Worm (Caenorhabditis elegans) whole organism, late embryonic: ENCODE measurements around the gene C08B6.14.

Experiments
- C08G9.2 ChIP-seq: sonication (generic microtip); optimal IDR thresholded peaks from 2 replicates; lab custom pipeline; 2016; ENCODE audit warnings: mild to moderate bottlenecking, missing genetic modification characterization, moderate library complexity, missing compliant biosample characterization
- F13H6.1 ChIP-seq: sonication (generic microtip); optimal IDR thresholded peaks from 2 replicates; lab custom pipeline; 2016; ENCODE audit warnings: missing genetic modification characterization, missing compliant biosample characterization
- K09A11.1 ChIP-seq: sonication (generic microtip); optimal IDR thresholded peaks from 2 replicates; lab custom pipeline; 2017; ENCODE audit warnings: antibody characterized with exemption, mild to moderate bottlenecking, missing genetic modification characterization, missing compliant biosample characterization; ENCODE audit not compliant: insufficient read depth
- ceh-14 ChIP-seq: sonication (generic microtip); optimal IDR thresholded peaks from 2 replicates; lab custom pipeline; 2016; ENCODE audit warnings: missing genotype, missing genetic modification characterization, missing compliant biosample characterization
- ceh-18 ChIP-seq: sonication (generic microtip); optimal IDR thresholded peaks from 2 replicates; lab custom pipeline; 2016; ENCODE audit warnings: missing genetic modification characterization, missing compliant biosample characterization
- ceh-19 ChIP-seq: fragments of 200-800 bp; sonication (Bioruptor generic); optimal IDR thresholded peaks from 2 replicates; lab custom pipeline; 2018; ENCODE audit warnings: mild to moderate bottlenecking, missing genetic modification characterization, missing compliant biosample characterization
- ceh-24 ChIP-seq: sonication (generic microtip); optimal IDR thresholded peaks from 2 replicates; lab custom pipeline; 2016; ENCODE audit warnings: mild to moderate bottlenecking, missing genetic modification characterization, missing compliant biosample characterization
- ceh-30 ChIP-seq: fragments of 150-350 bp; optimal IDR thresholded peaks from 2 replicates; lab custom pipeline; 2014; ENCODE audit warnings: missing biosample characterization, missing genetic modification characterization
- ceh-31 ChIP-seq: sonication (generic microtip); optimal IDR thresholded peaks from 2 replicates; lab custom pipeline; 2016; ENCODE audit warnings: missing genetic modification characterization, missing compliant biosample characterization
- ceh-48 ChIP-seq: sonication (generic microtip); optimal IDR thresholded peaks from 2 replicates; lab custom pipeline; 2016; ENCODE audit warnings: missing genetic modification characterization, inconsistent platforms, missing compliant biosample characterization
- ceh-9 ChIP-seq: sonication (generic microtip); optimal IDR thresholded peaks from 2 replicates; lab custom pipeline; 2016; ENCODE audit warnings: mild to moderate bottlenecking, missing genetic modification characterization, inconsistent platforms, missing compliant biosample characterization
- dmd-4 ChIP-seq: sonication (generic microtip); optimal IDR thresholded peaks from 2 replicates; lab custom pipeline; 2016; ENCODE audit warnings: borderline replicate concordance, missing genetic modification characterization, missing compliant biosample characterization
- elt-4 ChIP-seq: sonication (generic microtip); optimal IDR thresholded peaks from 2 replicates; lab custom pipeline; 2016; ENCODE audit warnings: missing genetic modification characterization, missing compliant biosample characterization
- ets-4 ChIP-seq: sonication (generic microtip); optimal IDR thresholded peaks from 2 replicates; lab custom pipeline; 2016; ENCODE audit warnings: missing genetic modification characterization, missing compliant biosample characterization
- fkh-10 ChIP-seq: fragments of 150-350 bp; optimal IDR thresholded peaks from 2 replicates; lab custom pipeline; 2014; ENCODE audit warnings: missing biosample characterization, missing genetic modification reagents, missing genetic modification characterization
- hlh-13 ChIP-seq: fragments of 200-800 bp; sonication (Bioruptor generic); optimal IDR thresholded peaks from 2 replicates; lab custom pipeline; 2018; ENCODE audit warnings: mild to moderate bottlenecking, missing genetic modification characterization, missing compliant biosample characterization
- hlh-15 ChIP-seq: sonication (generic microtip); optimal IDR thresholded peaks from 2 replicates; lab custom pipeline; 2016; ENCODE audit warnings: missing genetic modification characterization, missing compliant biosample characterization
- hlh-8 ChIP-seq: sonication (generic microtip); optimal IDR thresholded peaks from 2 replicates; lab custom pipeline; 2016; ENCODE audit warnings: missing genotype, missing genetic modification characterization, missing compliant biosample characterization
- lin-11 ChIP-seq: fragments of 200-800 bp; sonication (Bioruptor generic); optimal IDR thresholded peaks from 2 replicates; lab custom pipeline; 2018; ENCODE audit warnings: mild to moderate bottlenecking, missing genetic modification characterization, missing compliant biosample characterization
- mec-3 ChIP-seq: sonication (generic microtip); optimal IDR thresholded peaks from 2 replicates; lab custom pipeline; 2016; ENCODE audit warnings: borderline replicate concordance, missing genetic modification characterization, missing compliant biosample characterization
- nfya-1 ChIP-seq: sonication (generic microtip); optimal IDR thresholded peaks from 2 replicates; lab custom pipeline; 2017; ENCODE audit warnings: missing genetic modification characterization, mild to moderate bottlenecking, missing compliant biosample characterization, antibody characterized with exemption, moderate library complexity
- nhr-232 ChIP-seq: sonication (generic microtip); optimal IDR thresholded peaks from 2 replicates; lab custom pipeline; 2016; ENCODE audit warnings: missing genetic modification characterization, missing compliant biosample characterization
- pag-3 ChIP-seq: sonication (generic microtip); optimal IDR thresholded peaks from 2 replicates; lab custom pipeline; 2016; ENCODE audit warnings: missing compliant biosample characterization, missing genetic modification characterization, borderline replicate concordance
- pax-1 ChIP-seq: fragments of 150-350 bp; optimal IDR thresholded peaks from 2 replicates; lab custom pipeline; 2014; ENCODE audit warnings: missing biosample characterization, missing genetic modification characterization
- pqm-1 ChIP-seq: sonication (generic microtip); optimal IDR thresholded peaks from 2 replicates; lab custom pipeline; 2016; ENCODE audit warnings: missing genetic modification characterization, missing compliant biosample characterization
- rnt-1 ChIP-seq: sonication (generic microtip); optimal IDR thresholded peaks from 2 replicates; lab custom pipeline; 2016; ENCODE audit warnings: missing genetic modification characterization, missing compliant biosample characterization
- sox-2 ChIP-seq: fragments of 200-800 bp; sonication (Bioruptor generic); IDR thresholded peaks from 2 replicates; pipeline ENCODE4 v1.3.6; 2022; ENCODE audit warnings: missing genetic modification reagents, missing genetic modification characterization, missing compliant biosample characterization
- tbx-2 ChIP-seq: sonication (generic microtip); optimal IDR thresholded peaks from 2 replicates; lab custom pipeline; 2016; ENCODE audit warnings: missing genetic modification characterization, missing compliant biosample characterization
- unc-3 ChIP-seq, 2 experiments: fragments of 200-800 bp in 1 of 2; sonication (Bioruptor generic) in 1 of 2; sonication (generic microtip) in 1 of 2; conservative IDR thresholded peaks in 1 of 2; optimal IDR thresholded peaks in 1 of 2; 2 replicates each; pipeline versions ENCODE4 v1.3.6 to Lab custom; 2016 to 2022; ENCODE audit warnings: missing compliant biosample characterization in 2 of 2, missing genetic modification characterization in 2 of 2, missing genetic modification reagents in 1 of 2
- unc-42 ChIP-seq: sonication (generic microtip); optimal IDR thresholded peaks from 2 replicates; lab custom pipeline; 2016; ENCODE audit warnings: missing genotype, missing genetic modification characterization, missing compliant biosample characterization
- zip-5 ChIP-seq: sonication (generic microtip); optimal IDR thresholded peaks from 2 replicates; lab custom pipeline; 2016; ENCODE audit warnings: missing genetic modification characterization, missing compliant biosample characterization

Gene C08B6.14

ce11 chrV:10117465-10117864 is 15.6 kb upstream of the C08B6.14 start, which contains the start of gene C08B6.5:
Gene C08B6.5, plus strand, starts transcription at chrV:10117765.
- TF ChIP-seq nhr-232 (tag; lab: Kevin White, UChicago), result no peak
- no peak for TF ChIP-seq pag-3
- TF ChIP-seq ceh-30 (tag; lab: Kevin White, UChicago), result no peak
- no peak for TF ChIP-seq F13H6.1 (tag; lab: Kevin White, UChicago)
- TF ChIP-seq hlh-13 (GFP tag; lab: Kevin White, UChicago), result no peak
- TF ChIP-seq pax-1 (tag; lab: Kevin White, UChicago), result no peak
- no peak for TF ChIP-seq fkh-10 (GFP tag; lab: Kevin White, UChicago)
- TF ChIP-seq mec-3 (tag; lab: Kevin White, UChicago), result no peak
- no peak for TF ChIP-seq nfya-1 (tag; lab: Kevin White, UChicago)
- TF ChIP-seq elt-4 (tag; lab: Kevin White, UChicago), result no peak
- no peak for TF ChIP-seq ceh-24 (tag; lab: Kevin White, UChicago)
- TF ChIP-seq hlh-15 (tag; lab: Kevin White, UChicago), result no peak
- no peak for TF ChIP-seq ceh-14 (tag; lab: Kevin White, UChicago)

- TF ChIP-seq ceh-9 (tag; lab: Kevin White, UChicago) (no peak), ets-4 (tag; lab: Kevin White, UChicago) (no peak), lin-11 (no peak), zip-5 (tag; lab: Kevin White, UChicago) (no peak)
Observed at ce11 chrV:10114329-10114728, 12.5 kb upstream of the C08B6.14 start, which contains the start of gene cht-5. Gene cht-5, plus strand, starts transcription at chrV:10114629.

ce11 chrV:10112187-10112586 is 10.4 kb upstream of the C08B6.14 start, which contains the start of gene C08B6.3:
Gene C08B6.3, minus strand, starts transcription at chrV:10112287.
- TF ChIP-seq ceh-19 (GFP tag; lab: Kevin White, UChicago) (no peak), dmd-4 (tag; lab: Kevin White, UChicago) (no peak), ceh-31 (tag; lab: Kevin White, UChicago) (no peak), unc-3 (GFP tag; conservative IDR thresholded peaks at IDR 0.05; lab: Robert Waterston, UW) (no peak), unc-3 (tag; optimal IDR thresholded peaks at IDR 0.05; lab: Kevin White, UChicago) (no peak), ceh-48 (tag; lab: Kevin White, UChicago) (no peak), pax-1 (tag; lab: Kevin White, UChicago) (no peak), ceh-24 (tag; lab: Kevin White, UChicago) (no peak), rnt-1 (tag; lab: Kevin White, UChicago) (no peak), nfya-1 (tag; lab: Kevin White, UChicago) (no peak), K09A11.1 (no peak), ceh-30 (tag; lab: Kevin White, UChicago) (no peak)

DNA sequence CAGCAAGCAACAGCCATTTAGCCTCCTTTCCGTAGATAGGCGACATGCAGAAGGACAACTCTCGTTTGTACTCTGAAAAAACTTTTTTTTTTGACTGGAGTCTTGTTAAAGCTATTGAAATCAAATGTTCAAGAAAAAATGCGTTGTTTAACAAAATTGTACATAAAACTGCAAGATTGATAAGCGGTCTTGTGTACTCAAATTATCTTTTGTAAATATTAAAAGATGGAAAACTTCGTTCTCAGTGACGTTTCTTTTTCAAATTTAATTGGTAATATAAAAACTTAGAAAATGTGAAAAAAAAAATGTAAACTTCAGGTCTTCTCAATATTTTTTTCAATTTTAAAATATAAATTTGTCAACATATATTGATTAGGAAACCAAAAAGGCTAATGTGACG is 9.3 kb upstream of the C08B6.14 start:
- TF ChIP-seq hlh-8 (tag; lab: Kevin White, UChicago), result no peak
- TF ChIP-seq ceh-31 (tag; lab: Kevin White, UChicago), result no peak
- TF ChIP-seq ceh-14 (tag; lab: Kevin White, UChicago), result no peak
- no peak for TF ChIP-seq rnt-1 (tag; lab: Kevin White, UChicago)
- no peak for TF ChIP-seq F13H6.1 (tag; lab: Kevin White, UChicago)
- no peak for TF ChIP-seq C08G9.2 (tag; lab: Kevin White, UChicago)
- TF ChIP-seq K09A11.1, result no peak
- TF ChIP-seq ceh-18 (tag; lab: Kevin White, UChicago), result no peak
- no peak for TF ChIP-seq unc-42 (tag; lab: Kevin White, UChicago)
- no peak for TF ChIP-seq dmd-4 (tag; lab: Kevin White, UChicago)
- no peak for TF ChIP-seq tbx-2 (tag; lab: Kevin White, UChicago)
- no peak for TF ChIP-seq elt-4 (tag; lab: Kevin White, UChicago)
- no peak for TF ChIP-seq pqm-1 (tag; lab: Kevin White, UChicago)
- TF ChIP-seq hlh-13 (GFP tag; lab: Kevin White, UChicago), result no peak
- TF ChIP-seq ceh-9 (tag; lab: Kevin White, UChicago), result no peak
- TF ChIP-seq sox-2 (GFP tag; lab: Robert Waterston, UW), result no peak
- no peak for TF ChIP-seq ceh-30 (tag; lab: Kevin White, UChicago)
- no peak for TF ChIP-seq ceh-19 (GFP tag; lab: Kevin White, UChicago)
- no peak for TF ChIP-seq ceh-48 (tag; lab: Kevin White, UChicago)
